Worm (Caenorhabditis elegans): ENCODE results near the gene brc-1.
"Not testable (repeated sequence)": the region's sequence is repeated elsewhere in the genome, so short reads cannot be mapped to it uniquely, and the experiment has no call there.

brc-1 gene

DNA sequence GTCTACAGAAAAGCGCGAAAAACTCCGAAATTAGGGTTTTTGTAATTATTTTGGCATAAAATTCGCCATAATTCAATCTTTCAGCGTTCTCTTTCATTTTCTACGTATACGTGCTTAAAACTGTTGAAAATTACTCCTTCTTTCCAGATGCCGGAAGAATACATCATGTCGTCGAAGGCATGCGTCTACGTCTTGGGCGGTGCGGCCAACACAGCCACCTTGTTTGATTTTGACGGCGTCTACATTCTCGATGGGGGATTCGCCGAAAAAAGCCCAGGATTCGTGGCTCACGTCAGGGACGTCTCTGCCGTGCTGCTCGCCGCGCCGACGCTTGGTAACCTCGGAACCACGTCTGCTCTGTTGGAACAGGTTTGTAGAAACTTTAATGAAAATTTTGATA lies 18.0 kb downstream of the brc-1 start, which contains the start of gene maph-1.3:
Gene maph-1.3 (plus strand): TSS at position 148 of the 400 bp plus-strand sequence.
- TF ChIP-seq elt-2, ceh-34, gmeb-2 (tag; optimal IDR thresholded peaks at IDR 0.05): not testable (repeated sequence)

DNA sequence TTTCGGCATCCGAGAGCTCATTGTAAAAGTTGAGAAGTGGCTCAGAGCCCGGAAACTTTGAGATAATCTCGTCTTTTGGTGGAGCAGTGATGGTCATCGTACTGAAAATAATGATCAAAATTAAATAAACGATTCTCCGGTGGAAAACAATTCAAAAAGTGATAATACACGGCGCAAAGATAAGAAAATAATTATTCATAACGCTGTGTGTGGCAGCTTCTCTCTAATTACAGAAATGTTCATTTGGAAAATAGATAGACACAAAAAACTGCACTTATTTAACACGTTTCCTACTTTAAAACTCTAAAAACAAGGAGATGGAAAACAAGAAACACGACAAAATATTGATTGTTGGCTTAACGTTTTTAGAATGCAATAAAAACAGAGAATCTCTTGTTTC lies 19.3 kb downstream of the brc-1 start, which contains the start of gene C36A4.4:
Gene C36A4.4 (minus strand): TSS at position 101 of the 400 bp plus-strand sequence.
- TF ChIP-seq pha-2 (tag; optimal IDR thresholded peaks at IDR 0.05); pag-3 (tag; optimal IDR thresholded peaks at IDR 0.05; ENCODE audit: borderline replicate concordance); C08G9.2 (tag; optimal IDR thresholded peaks at IDR 0.05): not testable (repeated sequence)

DNA sequence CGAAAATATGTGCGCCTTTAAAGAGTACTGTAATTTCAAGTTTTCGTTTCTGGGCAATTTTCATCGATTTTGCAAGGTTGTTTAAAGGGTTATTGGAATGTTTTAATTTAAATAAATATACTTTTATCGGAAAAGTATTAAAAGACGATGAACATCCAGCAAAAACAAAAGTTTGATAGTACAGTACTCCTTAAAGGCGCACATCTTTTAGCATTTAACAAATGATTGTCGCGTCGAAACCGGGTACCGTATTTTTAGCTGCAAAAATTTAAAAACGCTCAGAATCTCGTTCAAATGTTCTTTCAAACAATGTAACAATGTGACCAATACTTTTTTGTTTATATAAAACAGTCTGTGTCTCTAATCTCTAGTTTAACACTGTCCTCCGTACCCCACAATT lies 22.5 kb downstream of the brc-1 start, which contains the start of gene C36A4.11:
Gene C36A4.11 (plus strand): TSS at position 301 of the 400 bp plus-strand sequence.
- TF ChIP-seq ceh-6 (GFP tag; optimal IDR thresholded peaks at IDR 0.05); hlh-15 (tag; optimal IDR thresholded peaks at IDR 0.05); ceh-19 (GFP tag; optimal IDR thresholded peaks at IDR 0.05): not testable (repeated sequence)

DNA sequence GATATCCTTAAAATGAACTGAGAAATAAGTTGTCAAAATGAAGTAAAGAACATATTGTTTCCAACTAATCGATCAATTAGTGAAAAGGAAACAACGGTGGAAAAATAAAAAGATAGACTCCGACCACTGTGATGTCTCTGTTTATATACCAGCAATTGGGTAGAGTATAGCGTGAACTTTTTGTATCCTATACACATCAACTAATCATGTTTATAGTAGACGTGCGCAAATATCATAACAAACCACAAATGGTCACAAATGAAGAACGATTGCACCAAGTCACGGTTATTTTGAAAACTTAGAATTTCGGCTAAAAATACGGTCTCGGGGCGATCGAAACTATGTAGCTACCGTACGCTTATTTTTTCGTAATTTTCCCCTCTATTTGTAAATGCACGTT lies 23.1 kb downstream of the brc-1 start, which contains the start of gene cyp-25A3:
Gene cyp-25A3 (minus strand): TSS at position 101 of the 400 bp plus-strand sequence.
- TF ChIP-seq rnt-1 (tag; optimal IDR thresholded peaks at IDR 0.05) (no peak), ceh-14 (tag; optimal IDR thresholded peaks at IDR 0.05) (no peak), odd-2 (tag; optimal IDR thresholded peaks at IDR 0.05) (no peak), elt-4 (tag; optimal IDR thresholded peaks at IDR 0.05) (no peak), hlh-30 (tag; optimal IDR thresholded peaks at IDR 0.05; ENCODE audit: insufficient read depth) (no peak), ref-2 (tag; optimal IDR thresholded peaks at IDR 0.05) (no peak), T23F11.4 (GFP tag; optimal IDR thresholded peaks at IDR 0.05) (no peak), hlh-13 (GFP tag; optimal IDR thresholded peaks at IDR 0.05) (no peak), ahr-1 (tag; optimal IDR thresholded peaks at IDR 0.05) (no peak), fkh-10 (GFP tag; optimal IDR thresholded peaks at IDR 0.05) (no peak), pros-1 (tag; optimal IDR thresholded peaks at IDR 0.05) (no peak), hlh-15 (tag; optimal IDR thresholded peaks at IDR 0.05) (no peak), ama-1 (optimal IDR thresholded peaks at IDR 0.05) (no peak), F13H6.1 (tag; optimal IDR thresholded peaks at IDR 0.05) (no peak), ceh-18 (tag; optimal IDR thresholded peaks at IDR 0.05) (no peak), che-1 (tag; optimal IDR thresholded peaks at IDR 0.05) (no peak)

DNA sequence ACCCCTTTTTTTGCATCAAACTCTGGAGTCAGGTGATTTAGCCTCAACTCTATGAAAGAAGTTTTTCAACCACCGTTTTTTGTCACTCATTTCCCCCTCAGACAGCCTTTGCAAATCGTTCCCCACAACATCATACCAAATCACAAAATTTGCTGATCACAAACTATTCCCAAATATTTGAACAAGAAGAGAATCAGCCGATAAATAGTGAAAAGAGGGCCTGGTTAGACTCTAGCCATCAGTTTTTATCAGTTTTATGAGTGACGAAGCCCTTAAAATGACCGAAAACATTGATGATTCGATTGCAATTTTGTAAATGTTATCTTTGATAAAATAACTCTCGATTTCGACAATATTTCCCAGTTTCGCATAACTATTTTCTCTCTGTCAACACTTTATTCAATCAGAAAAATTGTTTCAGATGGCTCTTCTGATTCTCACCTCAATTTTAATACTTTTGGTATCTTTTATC lies 27.9 kb downstream of the brc-1 start, which contains the start of gene cyp-25A2:
Gene cyp-25A2 (plus strand): TSS at position 422 of the 472 bp plus-strand sequence.
- no peak for TF ChIP-seq pag-3 (tag; optimal IDR thresholded peaks at IDR 0.05; ENCODE audit: borderline replicate concordance)
- no peak for TF ChIP-seq pqm-1 (tag; optimal IDR thresholded peaks at IDR 0.05)
- peak; percentile 51 for TF ChIP-seq elt-2 (tag; optimal IDR thresholded peaks at IDR 0.05)

DNA sequence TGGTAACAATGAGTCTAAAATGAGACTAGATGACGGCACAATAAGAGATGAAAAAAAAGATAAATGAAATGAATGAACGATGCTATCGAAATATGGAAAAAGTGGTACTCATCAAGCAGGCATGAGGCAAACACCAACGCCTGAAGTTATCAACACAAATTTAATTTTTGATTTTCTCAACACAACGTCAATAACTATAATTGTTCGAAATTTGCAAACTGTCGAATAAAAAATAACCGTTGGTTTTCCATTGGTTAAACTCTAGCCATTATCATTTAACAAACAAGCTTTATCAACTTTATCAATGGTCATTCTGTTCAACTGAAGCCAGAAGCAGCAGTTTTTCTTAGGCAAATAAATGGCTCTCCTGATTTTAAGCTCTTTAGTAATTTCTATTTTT lies 30.5 kb downstream of the brc-1 start, which contains the start of gene cyp-25A1:
Gene cyp-25A1 (plus strand): TSS at position 301 of the 400 bp plus-strand sequence.
- no peak for TF ChIP-seq nhr-11 (tag; optimal IDR thresholded peaks at IDR 0.05)
- no peak for TF ChIP-seq ztf-16 (tag; optimal IDR thresholded peaks at IDR 0.05)
- no peak for TF ChIP-seq K09A11.1 (tag; optimal IDR thresholded peaks at IDR 0.05; ENCODE audit: insufficient read depth)

DNA sequence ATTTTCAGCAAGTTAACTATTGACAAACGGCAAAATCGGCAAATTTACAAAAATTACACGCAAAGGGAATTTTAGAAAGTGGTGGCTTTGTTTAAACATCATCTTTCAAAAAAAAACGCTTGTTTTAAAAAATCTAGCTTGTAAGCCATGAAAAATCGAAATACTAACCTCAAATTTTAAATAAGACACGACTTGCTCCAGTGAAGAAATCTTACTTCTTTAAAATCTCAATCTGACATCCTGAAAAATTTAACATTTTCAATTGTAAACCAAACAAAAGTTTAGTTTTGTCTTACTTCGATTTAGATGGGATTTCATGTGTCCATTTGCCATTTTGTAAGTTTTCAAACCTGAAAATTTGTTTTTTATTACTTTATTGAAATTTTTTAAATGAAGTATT lies 31.0 kb downstream of the brc-1 start:
- TF ChIP-seq pros-1 (tag; optimal IDR thresholded peaks at IDR 0.05) (no peak), T23F11.4 (GFP tag; optimal IDR thresholded peaks at IDR 0.05) (no peak), ets-4 (tag; optimal IDR thresholded peaks at IDR 0.05) (no peak), rnt-1 (tag; optimal IDR thresholded peaks at IDR 0.05) (no peak), syd-9 (tag; optimal IDR thresholded peaks at IDR 0.05) (no peak), fax-1 (tag; optimal IDR thresholded peaks at IDR 0.05) (no peak), C38D4.7 (GFP tag; optimal IDR thresholded peaks at IDR 0.05) (no peak), ceh-6 (GFP tag; optimal IDR thresholded peaks at IDR 0.05) (no peak), pax-1 (tag; optimal IDR thresholded peaks at IDR 0.05) (no peak), gmeb-2 (tag; optimal IDR thresholded peaks at IDR 0.05) (no peak)

All from whole organism, late embryonic.